Worm (Caenorhabditis elegans) whole organism, L1 larva: ENCODE measurements around the gene ilys-4.

Experiments
- ama-1 ChIP-seq: fragments of 150-350 bp; optimal IDR thresholded peaks from 2 replicates; lab custom pipeline; 2014
- ceh-63 ChIP-seq: fragments of 200-800 bp; sonication (Bioruptor generic); optimal IDR thresholded peaks from 2 replicates; lab custom pipeline; 2018; ENCODE audit warnings: mild to moderate bottlenecking, missing genetic modification characterization, missing compliant biosample characterization
- ceh-90 ChIP-seq: sonication (generic microtip); optimal IDR thresholded peaks from 2 replicates; lab custom pipeline; 2016; ENCODE audit warnings: missing genetic modification characterization, missing compliant biosample characterization
- ces-1 ChIP-seq: fragments of 150-350 bp; optimal IDR thresholded peaks from 2 replicates; lab custom pipeline; 2014; ENCODE audit warnings: missing biosample characterization, missing genetic modification reagents, missing genetic modification characterization
- elt-2 ChIP-seq: sonication (generic microtip); optimal IDR thresholded peaks from 2 replicates; lab custom pipeline; 2016; ENCODE audit warnings: missing genetic modification characterization, mild to moderate bottlenecking, inconsistent platforms, missing compliant biosample characterization, missing genetic modification reagents
- fos-1 ChIP-seq: fragments of 150-350 bp; optimal IDR thresholded peaks from 2 replicates; lab custom pipeline; 2014; ENCODE audit warnings: missing biosample characterization, missing genetic modification characterization
- jun-1 ChIP-seq: fragments of 150-350 bp; optimal IDR thresholded peaks from 2 replicates; lab custom pipeline; 2014; ENCODE audit warnings: missing biosample characterization, missing genetic modification reagents, missing genetic modification characterization
- nhr-28 ChIP-seq: fragments of 150-350 bp; optimal IDR thresholded peaks from 2 replicates; lab custom pipeline; 2014; ENCODE audit warnings: missing biosample characterization, missing genetic modification characterization
- snpc-4 ChIP-seq: fragments of 150-350 bp; optimal IDR thresholded peaks from 2 replicates; lab custom pipeline; 2014; ENCODE audit warnings: missing biosample characterization, missing genetic modification characterization
- tbx-2 ChIP-seq: sonication (generic microtip); optimal IDR thresholded peaks from 2 replicates; lab custom pipeline; 2016; ENCODE audit warnings: missing genetic modification characterization, missing compliant biosample characterization
- zag-1 ChIP-seq: fragments of 150-350 bp; optimal IDR thresholded peaks from 2 replicates; lab custom pipeline; 2014; ENCODE audit warnings: missing biosample characterization, missing genetic modification characterization
- zip-4 ChIP-seq: fragments of 200-800 bp; sonication (Bioruptor generic); optimal IDR thresholded peaks from 2 replicates; lab custom pipeline; 2018; ENCODE audit warnings: mild to moderate bottlenecking, missing genetic modification characterization, moderate library complexity, missing compliant biosample characterization
- ztf-11 ChIP-seq, 2 experiments: sonication (generic microtip); optimal IDR thresholded peaks; 2 replicates each; lab custom pipeline; 2016 to 2017; ENCODE audit warnings: missing genetic modification characterization in 2 of 2, missing biosample characterization in 1 of 2, missing compliant biosample characterization in 1 of 2
- ztf-4 ChIP-seq: fragments of 150-350 bp; optimal IDR thresholded peaks from 2 replicates; lab custom pipeline; 2014; ENCODE audit warnings: missing biosample characterization, missing genetic modification characterization

ce11 chrIV:7881166-7881565, 16.2 kb downstream of the ilys-4 start:
- TF ChIP-seq ceh-63 (GFP tag; lab: Kevin White, UChicago) (no peak), ceh-90 (no peak), ces-1 (no peak), fos-1 (tag; lab: Kevin White, UChicago) (no peak), ztf-4 (tag; lab: Kevin White, UChicago) (no peak), nhr-28 (tag; lab: Kevin White, UChicago) (no peak), tbx-2 (tag; lab: Kevin White, UChicago) (no peak), elt-2 (tag; lab: Kevin White, UChicago) (peak; percentile 53), jun-1 (no peak), ama-1 (lab: Kevin White, UChicago) (no peak), zip-4 (GFP tag; lab: Kevin White, UChicago) (no peak), zag-1 (tag; lab: Kevin White, UChicago) (no peak), ztf-11 (tag; optimal IDR thresholded peaks at IDR 0.05; lab: Kevin White, UChicago) (no peak), snpc-4 (tag; lab: Kevin White, UChicago) (no peak)
